Worm (Caenorhabditis elegans): ENCODE measurements around the gene mig-17.

DNA sequence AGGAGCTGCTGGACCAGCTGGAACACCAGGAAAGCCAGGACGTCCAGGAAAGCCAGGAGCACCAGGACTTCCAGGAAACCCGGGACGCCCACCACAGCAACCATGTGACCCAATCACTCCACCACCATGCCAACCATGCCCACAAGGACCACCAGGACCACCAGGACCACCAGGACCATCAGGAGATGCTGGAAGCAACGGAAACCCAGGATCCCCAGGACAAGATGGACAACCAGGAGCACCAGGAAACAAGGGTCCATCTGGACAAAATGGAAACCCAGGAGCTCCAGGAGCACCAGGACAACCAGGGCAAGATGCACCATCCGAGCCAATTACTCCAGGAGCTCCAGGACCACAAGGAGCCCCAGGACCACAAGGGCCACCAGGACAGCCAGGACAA is 37.9 kb downstream of the mig-17 start:
- no peak for TF ChIP-seq elt-2 (tag; optimal IDR thresholded peaks at IDR 0.05)
- no peak for TF ChIP-seq aly-2 (tag; optimal IDR thresholded peaks at IDR 0.05)
- no peak for TF ChIP-seq sea-2 (GFP tag; optimal IDR thresholded peaks at IDR 0.05)
- no peak for TF ChIP-seq ztf-4 (tag; optimal IDR thresholded peaks at IDR 0.05)
- no peak for TF ChIP-seq nhr-12 (tag; optimal IDR thresholded peaks at IDR 0.05)
- no peak for TF ChIP-seq mdl-1 (tag; optimal IDR thresholded peaks at IDR 0.05)
